Fruit fly (Drosophila melanogaster): ENCODE results near the gene Dci.

- TF ChIP-seq CTCF (optimal IDR thresholded peaks at IDR 0.05) (no peak), CG8478 (optimal IDR thresholded peaks at IDR 0.05) (no peak)
Observed at dm6 chr3L:901442-901841, 50.3 kb downstream of the Dci start.
